ENCODE assay signal across 6 worm cellular contexts in genomic region chrIV:1738324-1738730, ce11.
TF ChIP-seq lines count a peak whose summit lies in the region.

No protein-coding gene starts in this region.

TF ChIP-seq in whole organism, L1 larva, 84 proteins besides CTCF, POLR2A, EP300 and RAD21 (continued from another document and continues in another):
- TF ChIP-seq C34B4.2 (tag; optimal IDR thresholded peaks at IDR 0.05; lab: Kevin White, UChicago) (no peak), zag-1 (tag; optimal IDR thresholded peaks at IDR 0.05; lab: Kevin White, UChicago) (no peak), lin-35 (GFP tag; optimal IDR thresholded peaks at IDR 0.05; lab: Kevin White, UChicago) (peak; percentile 89 to 92), dsc-1 (tag; optimal IDR thresholded peaks at IDR 0.05; lab: Kevin White, UChicago) (peak; percentile 12), grh-1 (GFP tag; IDR thresholded peaks at IDR 0.05; lab: Robert Waterston, UW) (peak; percentile 32; the same call in 1 of the 2 replicates), egl-13 (tag; optimal IDR thresholded peaks at IDR 0.05; lab: Kevin White, UChicago) (no peak), pqm-1 (tag; optimal IDR thresholded peaks at IDR 0.05; lab: Kevin White, UChicago) (no peak), fkh-10 (GFP tag; optimal IDR thresholded peaks at IDR 0.05; lab: Kevin White, UChicago) (no peak), sox-4 (tag; optimal IDR thresholded peaks at IDR 0.05; lab: Kevin White, UChicago) (no peak), C16A3.4 (tag; optimal IDR thresholded peaks at IDR 0.05; lab: Kevin White, UChicago) (peak; percentile 5), sup-37 (GFP tag; optimal IDR thresholded peaks at IDR 0.05; lab: Kevin White, UChicago) (no peak), nhr-47 (tag; optimal IDR thresholded peaks at IDR 0.05; lab: Kevin White, UChicago) (peak; percentile 74), unc-130 (tag; optimal IDR thresholded peaks at IDR 0.05; lab: Kevin White, UChicago) (no peak), zip-4 (GFP tag; optimal IDR thresholded peaks at IDR 0.05; lab: Kevin White, UChicago) (no peak), skn-1 (tag; optimal IDR thresholded peaks at IDR 0.05; lab: Kevin White, UChicago) (peak; percentile 72), ces-1 (GFP tag; optimal IDR thresholded peaks at IDR 0.05; lab: Kevin White, UChicago) (no peak), unc-98 (GFP tag; IDR thresholded peaks at IDR 0.05; lab: Robert Waterston, UW) (no peak), snpc-4 (tag; optimal IDR thresholded peaks at IDR 0.05; lab: Kevin White, UChicago) (peak; percentile 16), ets-5 (GFP tag; IDR thresholded peaks at IDR 0.05; lab: Robert Waterston, UW) (no peak), jun-1 (tag; optimal IDR thresholded peaks at IDR 0.05; lab: Kevin White, UChicago) (peak; percentile 38), elt-3 (tag; optimal IDR thresholded peaks at IDR 0.05; lab: Kevin White, UChicago) (peak in 1 of 6 experiments; percentile 3), unc-30 (tag; optimal IDR thresholded peaks at IDR 0.05; lab: Kevin White, UChicago) (no peak)

TF ChIP-seq in whole organism, L2 larva, 48 proteins besides CTCF, POLR2A, EP300 and RAD21 (continued from another document):
- TF ChIP-seq unc-55 (GFP tag; optimal IDR thresholded peaks at IDR 0.05; lab: Kevin White, UChicago) (peak; percentile 67), dmd-4 (tag; optimal IDR thresholded peaks at IDR 0.05; lab: Kevin White, UChicago) (no peak), nhr-25 (tag; optimal IDR thresholded peaks at IDR 0.05; lab: Kevin White, UChicago) (peak; percentile 46), mbf-1 (tag; optimal IDR thresholded peaks at IDR 0.05; lab: Kevin White, UChicago) (no peak), C34F6.9 (tag; optimal IDR thresholded peaks at IDR 0.05; lab: Kevin White, UChicago) (peak; percentile 38)

TF ChIP-seq in whole organism, L3 larva, 47 proteins besides CTCF, POLR2A, EP300 and RAD21 (continued from another document):
- no peak for TF ChIP-seq nhr-67 (tag; optimal IDR thresholded peaks at IDR 0.05; lab: Kevin White, UChicago)
- no peak for TF ChIP-seq nhr-12 (tag; optimal IDR thresholded peaks at IDR 0.05; lab: Kevin White, UChicago)
- TF ChIP-seq R02D3.7 (tag; optimal IDR thresholded peaks at IDR 0.05; lab: Kevin White, UChicago) = no peak
- peak; percentile 73 for TF ChIP-seq lin-39 (tag; optimal IDR thresholded peaks at IDR 0.05; lab: Kevin White, UChicago)
- no peak for TF ChIP-seq pqm-1 (tag; optimal IDR thresholded peaks at IDR 0.05; lab: Kevin White, UChicago)
- TF ChIP-seq eor-1 (tag; optimal IDR thresholded peaks at IDR 0.05; lab: Kevin White, UChicago) = no peak
- TF ChIP-seq nfya-1 (tag; optimal IDR thresholded peaks at IDR 0.05; lab: Kevin White, UChicago; ENCODE audit: insufficient read depth) = peak; percentile 66
- TF ChIP-seq hmg-11 (tag; optimal IDR thresholded peaks at IDR 0.05; lab: Kevin White, UChicago) = peak; percentile 52
- TF ChIP-seq skn-1 (tag; optimal IDR thresholded peaks at IDR 0.05; lab: Kevin White, UChicago) = no peak
- no peak for TF ChIP-seq unc-39 (tag; optimal IDR thresholded peaks at IDR 0.05; lab: Kevin White, UChicago)
- no peak for TF ChIP-seq elt-3 (tag; optimal IDR thresholded peaks at IDR 0.05; lab: Kevin White, UChicago)
- no peak for TF ChIP-seq ceh-28 (tag; optimal IDR thresholded peaks at IDR 0.05; lab: Kevin White, UChicago)
- peak; percentile 15 for TF ChIP-seq lsy-12 (tag; optimal IDR thresholded peaks at IDR 0.05; lab: Kevin White, UChicago)
- TF ChIP-seq nhr-23 (tag; optimal IDR thresholded peaks at IDR 0.05; lab: Kevin White, UChicago) = peak; percentile 77
- peak; percentile 37 for TF ChIP-seq jun-1 (tag; optimal IDR thresholded peaks at IDR 0.05; lab: Kevin White, UChicago)
- no peak for TF ChIP-seq fkh-2 (tag; optimal IDR thresholded peaks at IDR 0.05; lab: Kevin White, UChicago)
- TF ChIP-seq sea-2 (GFP tag; optimal IDR thresholded peaks at IDR 0.05; lab: Kevin White, UChicago) = no peak
- no peak for TF ChIP-seq egl-27 (tag; optimal IDR thresholded peaks at IDR 0.05; lab: Kevin White, UChicago)
- peak; percentile 60 for TF ChIP-seq nhr-25 (tag; optimal IDR thresholded peaks at IDR 0.05; lab: Kevin White, UChicago)
- no peak for TF ChIP-seq ZK546.5 (tag; optimal IDR thresholded peaks at IDR 0.05; lab: Kevin White, UChicago)
- no peak for TF ChIP-seq ztf-4 (tag; optimal IDR thresholded peaks at IDR 0.05; lab: Kevin White, UChicago)
- peak; percentile 70 for TF ChIP-seq lin-15B (tag; optimal IDR thresholded peaks at IDR 0.05; lab: Kevin White, UChicago)

TF ChIP-seq in whole organism, L4 larva, 104 proteins besides CTCF, POLR2A, EP300 and RAD21 (continued from another document and continues in another):
- TF ChIP-seq nhr-25 (tag; optimal IDR thresholded peaks at IDR 0.05; lab: Kevin White, UChicago; ENCODE audit: borderline replicate concordance, insufficient read depth) (no peak), nhr-28 (tag; optimal IDR thresholded peaks at IDR 0.05; lab: Kevin White, UChicago) (no peak), gei-8 (GFP tag; optimal IDR thresholded peaks at IDR 0.05; lab: Kevin White, UChicago) (no peak), ztf-7 (tag; optimal IDR thresholded peaks at IDR 0.05; lab: Kevin White, UChicago) (no peak), nhr-11 (tag; optimal IDR thresholded peaks at IDR 0.05; lab: Kevin White, UChicago) (no peak), mep-1 (tag; optimal IDR thresholded peaks at IDR 0.05; lab: Kevin White, UChicago) (peak; percentile 47), zip-2 (tag; optimal IDR thresholded peaks at IDR 0.05; lab: Kevin White, UChicago) (no peak), zip-11 (GFP tag; IDR thresholded peaks at IDR 0.05; lab: Robert Waterston, UW) (no peak), D1046.2 (GFP tag; IDR thresholded peaks at IDR 0.05; lab: Robert Waterston, UW) (no peak), zfp-3 (GFP tag; conservative IDR thresholded peaks at IDR 0.05; lab: Robert Waterston, UW) (no peak), lin-15B (tag; optimal IDR thresholded peaks at IDR 0.05; lab: Kevin White, UChicago) (peak; percentile 10), dmd-9 (GFP tag; IDR thresholded peaks at IDR 0.05; lab: Robert Waterston, UW) (no peak), aly-2 (tag; optimal IDR thresholded peaks at IDR 0.05; lab: Kevin White, UChicago) (no peak), zag-1 (tag; optimal IDR thresholded peaks at IDR 0.05; lab: Kevin White, UChicago) (no peak), hlh-11 (tag; optimal IDR thresholded peaks at IDR 0.05; lab: Kevin White, UChicago) (peak; percentile 32), hmg-1.1 (GFP tag; IDR thresholded peaks at IDR 0.05; lab: Robert Waterston, UW) (peak; percentile 30; the same call in 1 of the 2 replicates), fkh-10 (GFP tag; optimal IDR thresholded peaks at IDR 0.05; lab: Kevin White, UChicago) (no peak), dmd-6 (GFP tag; IDR thresholded peaks at IDR 0.05; lab: Robert Waterston, UW) (no peak), nhr-6 (tag; optimal IDR thresholded peaks at IDR 0.05; lab: Kevin White, UChicago) (peak; percentile 14), mxl-3 (GFP tag; optimal IDR thresholded peaks at IDR 0.05; lab: Kevin White, UChicago) (no peak), hlh-30 (tag; optimal IDR thresholded peaks at IDR 0.05; lab: Kevin White, UChicago; ENCODE audit: insufficient read depth) (no peak), lin-38 (GFP tag; IDR thresholded peaks at IDR 0.05; lab: Robert Waterston, UW) (peak; percentile 95), sdz-12 (GFP tag; optimal IDR thresholded peaks at IDR 0.05; lab: Kevin White, UChicago) (peak; percentile 31), T20F7.1 (GFP tag; optimal IDR thresholded peaks at IDR 0.05; lab: Kevin White, UChicago) (peak; percentile 9), mes-2 (tag; optimal IDR thresholded peaks at IDR 0.05; lab: Kevin White, UChicago; ENCODE audit: poor library complexity, severe bottlenecking) (peak; percentile 70), ctbp-1 (GFP tag; IDR thresholded peaks at IDR 0.05; lab: Robert Waterston, UW) (0 out of 2 replicates have a peak, but pooled peaks have one; percentile 27), nhr-48 (tag; optimal IDR thresholded peaks at IDR 0.05; lab: Kevin White, UChicago) (no peak), egl-43 (GFP tag; IDR thresholded peaks at IDR 0.05; lab: Robert Waterston, UW) (0 out of 2 replicates have a peak, but pooled peaks have one; percentile 39), nhr-102 (tag; optimal IDR thresholded peaks at IDR 0.05; lab: Kevin White, UChicago) (no peak), madf-5 (GFP tag; IDR thresholded peaks at IDR 0.05; lab: Robert Waterston, UW) (no peak)

TF ChIP-seq in whole organism, mixed stage, embryonic, 35 proteins besides CTCF, POLR2A, EP300 and RAD21 (continued from another document):
- no peak for TF ChIP-seq hlh-1 (tag; optimal IDR thresholded peaks at IDR 0.05; lab: Kevin White, UChicago)
- no peak for TF ChIP-seq elt-1 (tag; optimal IDR thresholded peaks at IDR 0.05; lab: Kevin White, UChicago; ENCODE audit: borderline replicate concordance, insufficient read depth)
- no peak for TF ChIP-seq ceh-43 (GFP tag; optimal IDR thresholded peaks at IDR 0.05; lab: Kevin White, UChicago)
- peak; percentile 5 for TF ChIP-seq nhr-237 (tag; optimal IDR thresholded peaks at IDR 0.05; lab: Kevin White, UChicago)
- TF ChIP-seq snpc-4 (tag; optimal IDR thresholded peaks at IDR 0.05; lab: Kevin White, UChicago) = no peak
- no peak for TF ChIP-seq nhr-28 (tag; optimal IDR thresholded peaks at IDR 0.05; lab: Kevin White, UChicago)
- TF ChIP-seq nhr-12 (tag; optimal IDR thresholded peaks at IDR 0.05; lab: Kevin White, UChicago) = no peak
- peak; percentile 41 for TF ChIP-seq M03D4.4 (tag; optimal IDR thresholded peaks at IDR 0.05; lab: Kevin White, UChicago)
- TF ChIP-seq mls-2 (tag; optimal IDR thresholded peaks at IDR 0.05; lab: Kevin White, UChicago) = peak; percentile 40
- no peak for TF ChIP-seq unc-62 (GFP tag; optimal IDR thresholded peaks at IDR 0.05; lab: Kevin White, UChicago)
- TF ChIP-seq mab-5 (tag; optimal IDR thresholded peaks at IDR 0.05; lab: Kevin White, UChicago) = no peak
- TF ChIP-seq mep-1 (tag; optimal IDR thresholded peaks at IDR 0.05; lab: Kevin White, UChicago) = peak; percentile 15
- no peak for TF ChIP-seq unc-120 (tag; optimal IDR thresholded peaks at IDR 0.05; lab: Kevin White, UChicago; ENCODE audit: poor library complexity, severe bottlenecking)
- TF ChIP-seq nhr-76 (tag; optimal IDR thresholded peaks at IDR 0.05; lab: Kevin White, UChicago) = no peak
- TF ChIP-seq lin-32 (GFP tag; optimal IDR thresholded peaks at IDR 0.05; lab: Kevin White, UChicago) = no peak
- no peak for TF ChIP-seq ceh-39 (tag; optimal IDR thresholded peaks at IDR 0.05; lab: Kevin White, UChicago)
- TF ChIP-seq blmp-1 (tag; optimal IDR thresholded peaks at IDR 0.05; lab: Kevin White, UChicago) = no peak

TF ChIP-seq in whole organism, young adult, 124 proteins besides CTCF, POLR2A, EP300 and RAD21 (continued from another document and continues in another):
- TF ChIP-seq ama-1 (optimal IDR thresholded peaks at IDR 0.05; lab: Kevin White, UChicago) (no peak), ama-1 (GFP tag; optimal IDR thresholded peaks at IDR 0.05; lab: Kevin White, UChicago) (no peak), snpc-3.4 (tag; optimal IDR thresholded peaks at IDR 0.05; lab: Kevin White, UChicago) (peak; percentile 25), nfyb-1 (GFP tag; IDR thresholded peaks at IDR 0.05; lab: Robert Waterston, UW) (0 out of 2 replicates have a peak, but pooled peaks have one; percentile 56), egl-18 (GFP tag; IDR thresholded peaks at IDR 0.05; lab: Robert Waterston, UW) (no peak), hlh-12 (tag; optimal IDR thresholded peaks at IDR 0.05; lab: Kevin White, UChicago) (no peak), B0261.1 (tag; optimal IDR thresholded peaks at IDR 0.05; lab: Kevin White, UChicago) (no peak), C06A6.2 (GFP tag; conservative IDR thresholded peaks at IDR 0.05; lab: Robert Waterston, UW) (no peak), dpl-1 (GFP tag; optimal IDR thresholded peaks at IDR 0.05; lab: Kevin White, UChicago) (peak; percentile 69), Y95B8A.8 (GFP tag; IDR thresholded peaks at IDR 0.05; lab: Robert Waterston, UW) (peak; percentile 72; the same call in 1 of the 2 replicates), zim-3 (tag; optimal IDR thresholded peaks at IDR 0.05; lab: Kevin White, UChicago) (no peak), C17E4.6 (GFP tag; IDR thresholded peaks at IDR 0.05; lab: Robert Waterston, UW) (no peak), xnd-1 (tag; optimal IDR thresholded peaks at IDR 0.05; lab: Kevin White, UChicago) (peak; percentile 94), madf-6 (GFP tag; IDR thresholded peaks at IDR 0.05; lab: Robert Waterston, UW) (peak; percentile 93), rec-8 (tag; optimal IDR thresholded peaks at IDR 0.05; lab: Kevin White, UChicago) (no peak), Y79H2A.3 (GFP tag; conservative IDR thresholded peaks at IDR 0.05; lab: Robert Waterston, UW) (no peak), mcd-1 (GFP tag; IDR thresholded peaks at IDR 0.05; lab: Robert Waterston, UW) (peak; percentile 95), attf-5 (GFP tag; optimal IDR thresholded peaks at IDR 0.05; lab: Kevin White, UChicago) (peak; percentile 40), Y56A3A.18 (GFP tag; IDR thresholded peaks at IDR 0.05; lab: Robert Waterston, UW) (no peak), ceh-27 (GFP tag; optimal IDR thresholded peaks at IDR 0.05; lab: Kevin White, UChicago) (peak; percentile 6), F55B11.4 (tag; optimal IDR thresholded peaks at IDR 0.05; lab: Kevin White, UChicago; ENCODE audit: borderline replicate concordance, insufficient read depth) (no peak), nfya-2 (GFP tag; IDR thresholded peaks at IDR 0.05; lab: Robert Waterston, UW) (no peak), F37B4.10 (GFP tag; IDR thresholded peaks at IDR 0.05; lab: Robert Waterston, UW) (no peak), F52B5.7 (tag; optimal IDR thresholded peaks at IDR 0.05; lab: Kevin White, UChicago) (no peak), B0336.3 (GFP tag; IDR thresholded peaks at IDR 0.05; lab: Robert Waterston, UW) (peak; percentile 73; the same call in 1 of the 2 replicates), nhr-27 (tag; optimal IDR thresholded peaks at IDR 0.05; lab: Kevin White, UChicago) (no peak), snpc-4 (GFP tag; optimal IDR thresholded peaks at IDR 0.05; lab: Kevin White, UChicago) (no peak), snpc-4 (tag; optimal IDR thresholded peaks at IDR 0.05; lab: Kevin White, UChicago) (peak in 2 of 4 experiments; percentile 13 to 52), ztf-22 (GFP tag; optimal IDR thresholded peaks at IDR 0.05; lab: Kevin White, UChicago) (no peak), nhr-90 (tag; optimal IDR thresholded peaks at IDR 0.05; lab: Kevin White, UChicago) (no peak), hsf-1 (GFP tag; IDR thresholded peaks at IDR 0.05; lab: Robert Waterston, UW) (no peak), sptf-2 (GFP tag; optimal IDR thresholded peaks at IDR 0.05; lab: Kevin White, UChicago) (no peak), B0035.1 (tag; optimal IDR thresholded peaks at IDR 0.05; lab: Kevin White, UChicago) (no peak), T07F8.4 (tag; optimal IDR thresholded peaks at IDR 0.05; lab: Kevin White, UChicago) (no peak), lag-1 (GFP tag; IDR thresholded peaks at IDR 0.05; lab: Robert Waterston, UW) (no peak), tbx-9 (tag; optimal IDR thresholded peaks at IDR 0.05; lab: Kevin White, UChicago; ENCODE audit: borderline replicate concordance) (no peak), ekl-4 (GFP tag; IDR thresholded peaks at IDR 0.05; lab: Robert Waterston, UW) (peak; percentile 72), lin-54 (GFP tag; optimal IDR thresholded peaks at IDR 0.05; lab: Kevin White, UChicago) (peak; percentile 92), tbp1 (GFP tag; optimal IDR thresholded peaks at IDR 0.05; lab: Kevin White, UChicago) (peak; percentile 30), lin-35 (GFP tag; optimal IDR thresholded peaks at IDR 0.05; lab: Kevin White, UChicago) (peak in 1 of 3 experiments; percentile 61), athp-1 (tag; optimal IDR thresholded peaks at IDR 0.05; lab: Kevin White, UChicago) (peak; percentile 63), lsl-1 (GFP tag; optimal IDR thresholded peaks at IDR 0.05; lab: Kevin White, UChicago) (peak; percentile 95), lin-40 (tag; optimal IDR thresholded peaks at IDR 0.05; lab: Kevin White, UChicago) (peak; percentile 42), lin-26 (GFP tag; IDR thresholded peaks at IDR 0.05; lab: Robert Waterston, UW) (0 out of 2 replicates have a peak, but pooled peaks have one; percentile 42), D2030.7 (GFP tag; IDR thresholded peaks at IDR 0.05; lab: Robert Waterston, UW) (peak; percentile 81), lir-1 (GFP tag; conservative IDR thresholded peaks at IDR 0.05; lab: Robert Waterston, UW) (no peak), tlf-1 (GFP tag; optimal IDR thresholded peaks at IDR 0.05; lab: Kevin White, UChicago) (peak; percentile 77), F57C9.4 (tag; optimal IDR thresholded peaks at IDR 0.05; lab: Kevin White, UChicago) (no peak)
